Fruit fly (Drosophila melanogaster) whole organism, embryonic: Measurements from ENCODE around the gene CycB3.

ENCODE experiments used
- Atf3 ChIP-seq: fragments of 200-800 bp; sonication (Bioruptor generic); optimal IDR thresholded peaks from 3 replicates; lab custom pipeline; 2016; ENCODE audit warnings: missing biosample characterization, missing genetic modification characterization
- CG11504 ChIP-seq: fragments of 200-800 bp; sonication (Bioruptor generic); optimal IDR thresholded peaks from 3 replicates; lab custom pipeline; 2019; ENCODE audit warnings: missing biosample characterization, mild to moderate bottlenecking, missing genetic modification characterization, moderate library complexity
- CG13123 ChIP-seq: fragments of 200-800 bp; sonication (Bioruptor generic); optimal IDR thresholded peaks from 2 replicates; lab custom pipeline; 2016; ENCODE audit warnings: missing biosample characterization, missing genetic modification characterization
- CG13296 ChIP-seq: fragments of 200-800 bp; sonication (Bioruptor generic); optimal IDR thresholded peaks from 3 replicates; lab custom pipeline; 2018; ENCODE audit warnings: missing biosample characterization, mild to moderate bottlenecking, missing genetic modification characterization
- CG13424 ChIP-seq: fragments of 200-800 bp; sonication (Bioruptor generic); optimal IDR thresholded peaks from 2 replicates; lab custom pipeline; 2019; ENCODE audit warnings: missing biosample characterization, mild to moderate bottlenecking, missing genetic modification characterization, moderate library complexity
- CG14860 ChIP-seq: fragments of 200-800 bp; sonication (Bioruptor generic); IDR thresholded peaks from 3 replicates; pipeline ENCODE4 v1.3.6; 2022; ENCODE audit warnings: missing biosample characterization, missing genetic modification characterization; ENCODE audit not compliant: partially characterized antibody
- CG14965 ChIP-seq: fragments of 200-800 bp; sonication (Bioruptor generic); optimal IDR thresholded peaks from 2 replicates; lab custom pipeline; 2016; ENCODE audit warnings: missing biosample characterization, missing genetic modification characterization, borderline replicate concordance
- CG15269 ChIP-seq: fragments of 200-800 bp; sonication (Bioruptor generic); optimal IDR thresholded peaks from 2 replicates; lab custom pipeline; 2018; ENCODE audit warnings: missing biosample characterization, mild to moderate bottlenecking, missing genetic modification characterization, moderate library complexity
- CG1529 ChIP-seq: fragments of 200-800 bp; sonication (Bioruptor generic); optimal IDR thresholded peaks from 3 replicates; lab custom pipeline; 2018; ENCODE audit warnings: missing biosample characterization, missing genetic modification characterization
- CG16863 ChIP-seq: fragments of 200-800 bp; sonication (Bioruptor generic); optimal IDR thresholded peaks from 3 replicates; lab custom pipeline; 2016; ENCODE audit warnings: missing biosample characterization, missing genetic modification characterization
- CG17829 ChIP-seq: fragments of 200-800 bp; optimal IDR thresholded peaks from 2 replicates; lab custom pipeline; 2019; ENCODE audit warnings: missing biosample characterization, mild to moderate bottlenecking, missing genetic modification characterization, moderate library complexity
- CG3407 ChIP-seq: fragments of 200-800 bp; sonication (Bioruptor generic); optimal IDR thresholded peaks from 2 replicates; lab custom pipeline; 2018; ENCODE audit warnings: missing biosample characterization, mild to moderate bottlenecking, missing genetic modification characterization
- CG3847 ChIP-seq: fragments of 200-800 bp; sonication (Bioruptor generic); IDR thresholded peaks from 2 replicates; pipeline ENCODE4 v1.3.6; 2022; ENCODE audit warnings: missing biosample characterization, missing genetic modification characterization
- CG4424 ChIP-seq: fragments of 200-800 bp; sonication (Bioruptor generic); optimal IDR thresholded peaks from 3 replicates; lab custom pipeline; 2016; ENCODE audit warnings: missing biosample characterization, missing genetic modification characterization
- CG4730 ChIP-seq: fragments of 200-800 bp; sonication (Bioruptor generic); IDR thresholded peaks from 2 replicates; pipeline ENCODE4 v1.3.6; 2022; ENCODE audit warnings: missing biosample characterization, missing genetic modification characterization
- CG6175 ChIP-seq: fragments of 200-800 bp; sonication (Bioruptor generic); IDR thresholded peaks from 3 replicates; pipeline ENCODE4 v1.3.6; 2022; ENCODE audit warnings: missing biosample characterization, missing genetic modification characterization
- CG7839 ChIP-seq: fragments of 200-800 bp; sonication (Bioruptor generic); optimal IDR thresholded peaks from 3 replicates; lab custom pipeline; 2018; ENCODE audit warnings: missing biosample characterization, mild to moderate bottlenecking, missing genetic modification characterization, moderate library complexity
- CG9817 ChIP-seq: fragments of 200-800 bp; sonication (Bioruptor generic); optimal IDR thresholded peaks from 2 replicates; lab custom pipeline; 2018; ENCODE audit warnings: missing biosample characterization, mild to moderate bottlenecking, missing genetic modification characterization, moderate library complexity
- CG9932 ChIP-seq: fragments of 200-800 bp; sonication (Bioruptor generic); IDR thresholded peaks from 2 replicates; pipeline ENCODE4 v1.3.6; 2022; ENCODE audit warnings: missing biosample characterization, missing genetic modification characterization
- D ChIP-seq, 2 experiments: fragments of 200-800 bp in 1 of 2; fragments of >200 bp in 1 of 2; sonication (Bioruptor generic) in 1 of 2; optimal IDR thresholded peaks; 2 replicates in 1 of 2; 3 replicates in 1 of 2; lab custom pipeline; 2017; ENCODE audit warnings: mild to moderate bottlenecking in 1 of 2, missing biosample characterization in 1 of 2, missing genetic modification characterization in 1 of 2, missing genetic modification reagents in 1 of 2
- Dbx ChIP-seq: fragments of 200-800 bp; sonication (Bioruptor generic); IDR thresholded peaks from 3 replicates; pipeline ENCODE4 v1.3.6; 2022; ENCODE audit warnings: missing biosample characterization, missing genetic modification characterization
- Dll ChIP-seq: fragments of 200-800 bp; sonication (Bioruptor generic); IDR thresholded peaks from 4 replicates; pipeline ENCODE4 v1.3.6; 2022; ENCODE audit warnings: missing biosample characterization, missing genetic modification characterization; ENCODE audit not compliant: partially characterized antibody
- Ets65A ChIP-seq: fragments of 200-800 bp; sonication (Bioruptor generic); peaks from one replicate; lab custom pipeline; 2016; ENCODE audit warnings: missing biosample characterization, missing genetic modification characterization
- Lim3 ChIP-seq: fragments of 200-800 bp; sonication (Bioruptor generic); IDR thresholded peaks from 2 replicates; pipeline ENCODE4 v1.3.6; 2022; ENCODE audit warnings: missing biosample characterization, missing genetic modification characterization
- MBD-R2 ChIP-seq: fragments of 200-800 bp; sonication (Bioruptor generic); IDR thresholded peaks from 2 replicates; pipeline ENCODE4 v1.3.6; 2022; ENCODE audit warnings: missing biosample characterization, missing genetic modification characterization
- Mad ChIP-seq: fragments of 200-800 bp; sonication (Bioruptor generic); optimal IDR thresholded peaks from 2 replicates; lab custom pipeline; 2016; ENCODE audit warnings: missing biosample characterization, missing genetic modification characterization
- Poxn ChIP-seq: fragments of 200-800 bp; sonication (Bioruptor generic); IDR thresholded peaks from 2 replicates; pipeline ENCODE4 v1.3.6; 2022; ENCODE audit warnings: missing biosample characterization, missing genetic modification characterization
- bowl ChIP-seq: fragments of 200-800 bp; sonication (Bioruptor generic); IDR thresholded peaks from 2 replicates; pipeline ENCODE4 v1.3.6; 2022; ENCODE audit warnings: missing biosample characterization, missing genetic modification characterization
- chif ChIP-seq, 2 experiments: fragments of 200-800 bp; sonication (Bioruptor generic); optimal IDR thresholded peaks; 3 replicates each; lab custom pipeline; 2016; ENCODE audit warnings: missing biosample characterization in 2 of 2, missing genetic modification characterization in 2 of 2
- chn ChIP-seq: fragments of 200-800 bp; sonication (Bioruptor generic); optimal IDR thresholded peaks from 2 replicates; lab custom pipeline; 2016; ENCODE audit warnings: missing biosample characterization, missing genetic modification characterization
- dmrt99B ChIP-seq: fragments of 200-800 bp; sonication (Bioruptor generic); optimal IDR thresholded peaks from 2 replicates; lab custom pipeline; 2018; ENCODE audit warnings: missing biosample characterization, mild to moderate bottlenecking, missing genetic modification characterization, moderate library complexity
- dysf ChIP-seq: fragments of 200-800 bp; sonication (Bioruptor generic); IDR thresholded peaks from 3 replicates; pipeline ENCODE4 v1.3.6; 2022; ENCODE audit warnings: missing biosample characterization, missing genetic modification characterization
- eve ChIP-seq, 2 experiments: fragments of >200 bp; optimal IDR thresholded peaks; 2 replicates each; lab custom pipeline; 2017; ENCODE audit warnings: missing biosample characterization in 2 of 2, missing genetic modification characterization in 2 of 2
- fd64A ChIP-seq: fragments of 200-800 bp; sonication (Bioruptor generic); optimal IDR thresholded peaks from 3 replicates; lab custom pipeline; 2018; ENCODE audit warnings: missing biosample characterization, mild to moderate bottlenecking, missing genetic modification characterization
- ham ChIP-seq: fragments of 200-800 bp; sonication (Bioruptor generic); IDR thresholded peaks from 2 replicates; pipeline ENCODE4 v1.3.6; 2022; ENCODE audit warnings: missing biosample characterization, missing genetic modification characterization
- inv ChIP-seq: fragments of 200-800 bp; sonication (Bioruptor generic); IDR thresholded peaks from 2 replicates; pipeline ENCODE4 v1.3.6; 2022; ENCODE audit warnings: missing biosample characterization, missing genetic modification characterization; ENCODE audit not compliant: partially characterized antibody
- lbe ChIP-seq: fragments of 200-800 bp; sonication (Bioruptor generic); optimal IDR thresholded peaks from 2 replicates; lab custom pipeline; 2016; ENCODE audit warnings: missing biosample characterization, mild to moderate bottlenecking, missing genetic modification characterization
- lola ChIP-seq, 3 experiments: fragments of >200 bp in 2 of 3; fragments of 200-800 bp in 1 of 3; sonication (Bioruptor generic) in 1 of 3; optimal IDR thresholded peaks; 2 replicates each; lab custom pipeline; 2017 to 2019; ENCODE audit warnings: missing biosample characterization in 3 of 3, missing genetic modification characterization in 3 of 3, mild to moderate bottlenecking in 1 of 3, moderate library complexity in 1 of 3
- onecut ChIP-seq: fragments of 200-800 bp; sonication (Bioruptor generic); IDR thresholded peaks from 2 replicates; pipeline ENCODE4 v1.3.6; 2022; ENCODE audit warnings: missing biosample characterization, missing genetic modification characterization
- otp ChIP-seq: fragments of 200-800 bp; sonication (Bioruptor generic); IDR thresholded peaks from 3 replicates; pipeline ENCODE4, ENCODE4 v1.3.6; 2022; ENCODE audit warnings: missing biosample characterization, missing genetic modification characterization
- p53 ChIP-seq: fragments of 200-800 bp; sonication (Bioruptor generic); optimal IDR thresholded peaks from 2 replicates; lab custom pipeline; 2016; ENCODE audit warnings: missing biosample characterization, missing genetic modification characterization
- pb ChIP-seq: fragments of 200-800 bp; sonication (Bioruptor generic); optimal IDR thresholded peaks from 3 replicates; lab custom pipeline; 2016; ENCODE audit warnings: missing biosample characterization, missing genetic modification characterization
- pho ChIP-seq: fragments of 200-800 bp; sonication (Bioruptor generic); optimal IDR thresholded peaks from 2 replicates; lab custom pipeline; 2016; ENCODE audit warnings: missing biosample characterization, missing genetic modification characterization
- repo ChIP-seq: fragments of 200-800 bp; sonication (Bioruptor generic); optimal IDR thresholded peaks from 2 replicates; lab custom pipeline; 2016; ENCODE audit warnings: missing biosample characterization, missing genetic modification characterization
- sens ChIP-seq: fragments of 200-800 bp; sonication (Bioruptor generic); peaks from one replicate; lab custom pipeline; 2016; ENCODE audit warnings: missing biosample characterization, missing genetic modification characterization
- sna ChIP-seq: fragments of 200-800 bp; sonication (Bioruptor generic); IDR thresholded peaks from 2 replicates; pipeline ENCODE4 v1.3.6; 2022; ENCODE audit warnings: missing biosample characterization, missing genetic modification characterization; ENCODE audit not compliant: partially characterized antibody
- ssp ChIP-seq: fragments of 200-800 bp; sonication (Bioruptor generic); IDR thresholded peaks from 2 replicates; pipeline ENCODE4 v1.3.6; 2022; ENCODE audit warnings: missing biosample characterization, missing genetic modification characterization
- unpg ChIP-seq: fragments of 200-800 bp; sonication (Bioruptor generic); optimal IDR thresholded peaks from 3 replicates; lab custom pipeline; 2018; ENCODE audit warnings: missing biosample characterization, mild to moderate bottlenecking, missing genetic modification characterization, moderate library complexity
- yki ChIP-seq: fragments of >200 bp; optimal IDR thresholded peaks from 3 replicates; lab custom pipeline; 2018
- z ChIP-seq: fragments of 200-800 bp; sonication (Bioruptor generic); IDR thresholded peaks from 3 replicates; pipeline ENCODE4 v1.3.6; 2022; ENCODE audit warnings: missing biosample characterization, missing genetic modification characterization
- zfh1 ChIP-seq: fragments of 200-800 bp; sonication (Bioruptor generic); IDR thresholded peaks from 3 replicates; pipeline ENCODE4 v1.3.6; 2022; ENCODE audit warnings: missing biosample characterization, missing genetic modification characterization

CycB3 gene

DNA sequence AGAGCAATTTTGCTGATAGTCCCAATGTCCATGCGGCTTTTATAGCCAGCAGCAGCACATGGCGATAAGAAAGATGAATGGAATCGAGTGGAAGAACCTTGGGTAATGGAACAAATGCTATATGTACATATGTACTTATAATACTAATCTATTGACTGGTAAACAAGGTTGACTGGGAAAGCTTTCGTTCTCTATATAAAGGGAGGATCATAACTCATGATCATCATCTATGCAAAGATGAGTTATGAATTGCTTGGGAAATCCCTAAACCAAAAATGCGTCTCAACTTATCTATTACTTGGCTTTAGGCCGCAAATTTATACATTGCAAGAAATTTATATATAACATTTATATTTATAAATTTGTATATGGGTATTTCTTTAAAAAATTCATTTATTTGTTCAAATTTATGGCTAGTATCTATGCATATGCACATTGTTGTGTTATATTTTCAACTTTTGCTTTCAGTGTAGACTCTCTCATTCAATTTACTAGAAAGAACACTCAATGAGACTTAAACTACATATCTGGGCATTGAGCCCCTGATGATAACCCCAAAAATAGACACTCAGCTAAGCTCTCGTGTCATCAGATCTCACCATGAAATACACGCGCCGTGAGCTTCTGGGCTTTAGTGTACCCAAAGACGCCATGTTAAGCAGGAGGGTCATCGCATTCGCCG is 5.8 kb downstream of the CycB3 start, which contains the start of the genes Srg1 and Elal (continued):
- TF ChIP-seq sna, result no peak
- peak; percentile 10 for TF ChIP-seq CG13424 (tag; lab: Kevin White, UChicago)
- TF ChIP-seq lola (GFP tag; optimal IDR thresholded peaks at IDR 0.05; lab: Kevin White, UChicago), result no peak
- TF ChIP-seq CG6175 (GFP tag; lab: Robert Waterston, UW), result no peak
- TF ChIP-seq z, result no peak
- TF ChIP-seq CG1529 (GFP tag; lab: Kevin White, UChicago), result no peak
- TF ChIP-seq zfh1 (GFP tag; lab: Robert Waterston, UW), result no peak
- no peak for TF ChIP-seq CG13296
- peak; percentile 31; the same call in 1 of the 2 replicates for TF ChIP-seq CG3847 (GFP tag; lab: Robert Waterston, UW)
- TF ChIP-seq CG9817 (tag; lab: Kevin White, UChicago), result no peak
- TF ChIP-seq inv, result no peak
- TF ChIP-seq CG11504, result no peak
- TF ChIP-seq CG13123 (GFP tag; lab: Kevin White, UChicago), result no peak
- no peak for TF ChIP-seq pho
- no peak for TF ChIP-seq CG17829 (tag; lab: Kevin White, UChicago)
- TF ChIP-seq Mad (GFP tag; lab: Kevin White, UChicago), result no peak
- TF ChIP-seq D (optimal IDR thresholded peaks at IDR 0.05; lab: Kevin White, UChicago), result no peak
- TF ChIP-seq D (GFP tag; optimal IDR thresholded peaks at IDR 0.05; lab: Kevin White, UChicago), result no peak
- no peak for TF ChIP-seq CG4424 (GFP tag; lab: Kevin White, UChicago)
- TF ChIP-seq eve (GFP tag; optimal IDR thresholded peaks at IDR 0.05; lab: Kevin White, UChicago), result no peak
- TF ChIP-seq Atf3 (GFP tag; lab: Kevin White, UChicago), result no peak
- TF ChIP-seq dmrt99B (tag; lab: Kevin White, UChicago), result no peak
- no peak; the same call in 1 of the 2 replicates for TF ChIP-seq MBD-R2 (GFP tag; lab: Robert Waterston, UW)
- no peak for TF ChIP-seq bowl (GFP tag; lab: Robert Waterston, UW)
- TF ChIP-seq CG15269 (tag; lab: Kevin White, UChicago), result no peak
- no peak for TF ChIP-seq CG14965 (GFP tag; lab: Kevin White, UChicago)
- TF ChIP-seq onecut, result no peak
- no peak for TF ChIP-seq chif (GFP tag; optimal IDR thresholded peaks at IDR 0.05; lab: Kevin White, UChicago)
- no peak for TF ChIP-seq CG14860
- no peak; the same call in 1 of the 2 replicates for TF ChIP-seq CG4730 (GFP tag; lab: Robert Waterston, UW)
- no peak for TF ChIP-seq CG9932
- no peak for TF ChIP-seq Lim3 (GFP tag; lab: Robert Waterston, UW)
- TF ChIP-seq lbe (GFP tag; lab: Kevin White, UChicago), result no peak
- no peak for TF ChIP-seq CG16863 (GFP tag; lab: Kevin White, UChicago)
- TF ChIP-seq CG3407, result no peak
- no peak for TF ChIP-seq Ets65A (GFP tag; lab: Kevin White, UChicago)
- TF ChIP-seq otp (GFP tag; lab: Robert Waterston, UW), result no peak
- TF ChIP-seq ham (GFP tag; lab: Robert Waterston, UW), result no peak
- no peak for TF ChIP-seq yki (lab: Kevin White, UChicago)
- no peak for TF ChIP-seq Dll (GFP tag; lab: Robert Waterston, UW)
- 0 out of 3 replicates have a peak, but pooled peaks have one; percentile 19 for TF ChIP-seq Dbx (GFP tag; lab: Robert Waterston, UW)
- TF ChIP-seq dysf (GFP tag; lab: Robert Waterston, UW), result peak; percentile 41; the same call in 1 of the 3 replicates
- TF ChIP-seq sens, result peak; percentile 88
- no peak for TF ChIP-seq p53 (GFP tag; lab: Kevin White, UChicago)
- no peak for TF ChIP-seq ssp
- peak; percentile 40 for TF ChIP-seq unpg (GFP tag; lab: Kevin White, UChicago)
- no peak for TF ChIP-seq Poxn (GFP tag; lab: Robert Waterston, UW)
- no peak for TF ChIP-seq chn (GFP tag; lab: Kevin White, UChicago)
- no peak for TF ChIP-seq pb (GFP tag; lab: Kevin White, UChicago)
- TF ChIP-seq fd64A (GFP tag; lab: Kevin White, UChicago), result no peak
- peak; percentile 49 for TF ChIP-seq CG7839 (tag; lab: Kevin White, UChicago)
- no peak for TF ChIP-seq repo (GFP tag; lab: Kevin White, UChicago)
